Worm (Caenorhabditis elegans): ENCODE results near the gene C07G1.7.
A peak's percentile ranks its signal among the peaks of the same experiment; 100 is the strongest.

C07G1.7 gene

DNA sequence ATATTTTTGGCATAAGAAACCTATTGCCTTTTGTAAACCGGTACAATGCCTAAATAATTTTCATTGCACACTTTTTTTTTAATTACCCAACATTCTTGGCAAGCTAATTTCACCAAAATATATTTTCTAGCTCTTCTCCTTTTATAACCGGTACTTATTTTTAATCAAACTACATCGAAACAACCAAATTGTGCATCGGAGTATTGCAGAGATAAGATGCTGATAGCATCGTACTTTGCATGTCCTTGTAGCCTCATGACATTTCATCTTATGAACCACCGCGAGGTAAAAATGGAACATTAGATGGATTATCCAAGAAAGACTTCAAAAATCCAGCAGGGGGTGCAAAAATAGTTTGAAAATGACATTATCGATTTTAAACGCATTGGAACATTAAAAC lies 43.6 kb upstream of the C07G1.7 start:
- no peak for TF ChIP-seq hlh-17 (GFP tag; optimal IDR thresholded peaks at IDR 0.05; ENCODE audit: borderline replicate concordance)
- peak; percentile 33 for TF ChIP-seq elt-2 (tag; optimal IDR thresholded peaks at IDR 0.05)

DNA sequence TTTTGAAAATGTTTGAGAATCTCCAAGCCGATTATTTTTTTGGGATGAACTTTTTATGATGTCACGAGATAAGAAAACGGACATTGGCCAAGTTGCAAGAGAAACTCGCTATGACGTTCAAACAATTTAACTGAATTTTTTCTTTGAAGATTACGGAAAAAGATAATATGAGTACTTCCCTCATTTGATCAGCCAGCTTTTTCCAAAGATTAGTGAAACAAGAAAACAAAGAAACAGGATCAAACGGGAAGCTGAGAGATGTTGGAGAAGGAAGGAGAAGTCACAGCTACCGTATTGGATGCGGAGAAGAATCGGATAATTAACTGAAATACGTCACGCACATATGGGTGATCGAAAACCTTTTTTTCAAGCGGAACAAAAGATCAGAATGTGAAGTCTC lies 42.5 kb upstream of the C07G1.7 start:
- TF ChIP-seq nhr-76 (tag; optimal IDR thresholded peaks at IDR 0.05): no peak
- TF ChIP-seq ztf-11 (tag; optimal IDR thresholded peaks at IDR 0.05): no peak
- TF ChIP-seq rnt-1 (tag; optimal IDR thresholded peaks at IDR 0.05): no peak
- no peak for TF ChIP-seq nhr-71 (tag; optimal IDR thresholded peaks at IDR 0.05)
- no peak for TF ChIP-seq isw-1 (GFP tag; IDR thresholded peaks at IDR 0.05)
- TF ChIP-seq skn-1 (tag; optimal IDR thresholded peaks at IDR 0.05): no peak
- TF ChIP-seq hlh-4 (tag; optimal IDR thresholded peaks at IDR 0.05): no peak
- no peak for TF ChIP-seq mep-1 (tag; optimal IDR thresholded peaks at IDR 0.05)
- no peak for TF ChIP-seq swsn-7 (tag; optimal IDR thresholded peaks at IDR 0.05)
- TF ChIP-seq nhr-47 (tag; optimal IDR thresholded peaks at IDR 0.05): no peak
- TF ChIP-seq unc-62 (GFP tag; optimal IDR thresholded peaks at IDR 0.05): no peak
- no peak for TF ChIP-seq snu-23 (GFP tag; optimal IDR thresholded peaks at IDR 0.05)
- no peak for TF ChIP-seq fkh-10 (GFP tag; optimal IDR thresholded peaks at IDR 0.05)
- no peak for TF ChIP-seq aly-2 (tag; optimal IDR thresholded peaks at IDR 0.05)
- no peak for TF ChIP-seq efl-1 (optimal IDR thresholded peaks at IDR 0.05)
- no peak for TF ChIP-seq efl-1 (GFP tag; optimal IDR thresholded peaks at IDR 0.05 in 1 of 2)
- TF ChIP-seq hpl-2 (GFP tag; optimal IDR thresholded peaks at IDR 0.05): no peak
- TF ChIP-seq ceh-63 (GFP tag; optimal IDR thresholded peaks at IDR 0.05): no peak
- no peak for TF ChIP-seq blmp-1 (tag; optimal IDR thresholded peaks at IDR 0.05)
- TF ChIP-seq nhr-28 (tag; optimal IDR thresholded peaks at IDR 0.05): no peak
- TF ChIP-seq mef-2 (tag; optimal IDR thresholded peaks at IDR 0.05): no peak

ce11 chrIV:8252856-8253255 lies 41.2 kb upstream of the C07G1.7 start:
- no peak for TF ChIP-seq sup-37 (GFP tag; optimal IDR thresholded peaks at IDR 0.05)
- no peak for TF ChIP-seq hpl-2 (GFP tag; optimal IDR thresholded peaks at IDR 0.05)
- TF ChIP-seq nhr-77 (tag; optimal IDR thresholded peaks at IDR 0.05): peak; percentile 65
- peak; percentile 30 for TF ChIP-seq egl-13 (tag; optimal IDR thresholded peaks at IDR 0.05)
- TF ChIP-seq xbp-1 (tag; optimal IDR thresholded peaks at IDR 0.05): peak; percentile 64
- peak; percentile 69 for TF ChIP-seq nhr-85 (tag)
- TF ChIP-seq F16B12.6 (tag; optimal IDR thresholded peaks at IDR 0.05): no peak
- no peak for TF ChIP-seq pqm-1 (tag; optimal IDR thresholded peaks at IDR 0.05)
- peak; percentile 30 for TF ChIP-seq unc-86 (tag; optimal IDR thresholded peaks at IDR 0.05)
- peak; percentile 65 for TF ChIP-seq fkh-8 (tag; optimal IDR thresholded peaks at IDR 0.05)
- peak; percentile 80 for TF ChIP-seq mep-1 (tag; optimal IDR thresholded peaks at IDR 0.05)
- TF ChIP-seq isw-1 (GFP tag; IDR thresholded peaks at IDR 0.05): peak; percentile 21
- no peak for TF ChIP-seq ama-1 (optimal IDR thresholded peaks at IDR 0.05)
- TF ChIP-seq nhr-19 (GFP tag; conservative IDR thresholded peaks at IDR 0.05): peak; percentile 38; the same call in 1 of the 2 replicates
- TF ChIP-seq elt-2 (tag; optimal IDR thresholded peaks at IDR 0.05): peak; percentile 35
- TF ChIP-seq dpl-1 (GFP tag; optimal IDR thresholded peaks at IDR 0.05): peak in 2 of 3 experiments; percentile 20 to 45
- peak; percentile 73 for TF ChIP-seq nhr-90 (tag; optimal IDR thresholded peaks at IDR 0.05; ENCODE audit: poor library complexity)
- peak; percentile 46 for TF ChIP-seq skn-1 (tag; optimal IDR thresholded peaks at IDR 0.05)
- peak; percentile 57 for TF ChIP-seq aly-2 (tag; optimal IDR thresholded peaks at IDR 0.05)
- peak; percentile 79 for TF ChIP-seq nhr-47 (tag; optimal IDR thresholded peaks at IDR 0.05)
- TF ChIP-seq lin-35 (GFP tag; optimal IDR thresholded peaks at IDR 0.05): peak; percentile 66 to 80
- no peak for TF ChIP-seq nhr-28 (tag; optimal IDR thresholded peaks at IDR 0.05)
- peak; percentile 79 for TF ChIP-seq nhr-71 (tag; optimal IDR thresholded peaks at IDR 0.05)
- peak in 1 of 2 experiments; percentile 91 for TF ChIP-seq mdl-1 (tag; optimal IDR thresholded peaks at IDR 0.05)
- peak; percentile 60 for TF ChIP-seq lin-14 (GFP tag; optimal IDR thresholded peaks at IDR 0.05)
- TF ChIP-seq egl-27 (tag; optimal IDR thresholded peaks at IDR 0.05): no peak
- TF ChIP-seq tlp-1 (tag; optimal IDR thresholded peaks at IDR 0.05): no peak
- TF ChIP-seq rnt-1 (tag; optimal IDR thresholded peaks at IDR 0.05): peak; percentile 81
- TF ChIP-seq ztf-11 (tag; optimal IDR thresholded peaks at IDR 0.05): peak in 1 of 2 experiments; percentile 39
- TF ChIP-seq lin-15B (tag; optimal IDR thresholded peaks at IDR 0.05): no peak
- peak; percentile 81 for TF ChIP-seq unc-130 (tag; optimal IDR thresholded peaks at IDR 0.05)
- TF ChIP-seq pax-3 (tag; optimal IDR thresholded peaks at IDR 0.05): no peak
- TF ChIP-seq irx-1 (tag; optimal IDR thresholded peaks at IDR 0.05): peak; percentile 61
- no peak for TF ChIP-seq efl-3 (GFP tag; optimal IDR thresholded peaks at IDR 0.05)
- peak; percentile 62 for TF ChIP-seq tbx-2 (tag; optimal IDR thresholded peaks at IDR 0.05)
- peak; percentile 68 for TF ChIP-seq dsc-1 (tag; optimal IDR thresholded peaks at IDR 0.05)
- TF ChIP-seq unc-98 (GFP tag; IDR thresholded peaks at IDR 0.05): no peak
